Fruit fly (Drosophila melanogaster) whole organism, embryonic: Measurements from ENCODE around the gene Orct2.

ENCODE experiments used
- Antp ChIP-seq: fragments of 200-800 bp; sonication (Bioruptor generic); optimal IDR thresholded peaks from 3 replicates; lab custom pipeline; 2016; ENCODE audit warnings: missing biosample characterization, missing genetic modification characterization
- Awh ChIP-seq: fragments of 200-800 bp; sonication (Bioruptor generic); IDR thresholded peaks from 2 replicates; pipeline ENCODE4, ENCODE4 v1.3.6; 2022; ENCODE audit warnings: missing biosample characterization, missing genetic modification characterization
- CG10431 ChIP-seq: fragments of 200-800 bp; sonication (Bioruptor generic); optimal IDR thresholded peaks from 3 replicates; lab custom pipeline; 2018; ENCODE audit warnings: missing biosample characterization, mild to moderate bottlenecking, missing genetic modification characterization
- CG1233 ChIP-seq: fragments of 200-800 bp; sonication (Bioruptor generic); optimal IDR thresholded peaks from 4 replicates; lab custom pipeline; 2018; ENCODE audit warnings: missing biosample characterization, mild to moderate bottlenecking, missing genetic modification characterization
- CG14965 ChIP-seq: fragments of 200-800 bp; sonication (Bioruptor generic); optimal IDR thresholded peaks from 2 replicates; lab custom pipeline; 2016; ENCODE audit warnings: missing biosample characterization, missing genetic modification characterization, borderline replicate concordance
- CG1529 ChIP-seq: fragments of 200-800 bp; sonication (Bioruptor generic); optimal IDR thresholded peaks from 3 replicates; lab custom pipeline; 2018; ENCODE audit warnings: missing biosample characterization, missing genetic modification characterization
- CG16779 ChIP-seq: fragments of 200-800 bp; sonication (Bioruptor generic); IDR thresholded peaks from 2 replicates; pipeline ENCODE4 v1.3.6; 2022; ENCODE audit warnings: missing biosample characterization, missing genetic modification characterization
- CG17186 ChIP-seq: fragments of 200-800 bp; sonication (Bioruptor generic); optimal IDR thresholded peaks from 3 replicates; lab custom pipeline; 2017; ENCODE audit warnings: missing biosample characterization, missing genetic modification reagents, missing genetic modification characterization
- CG17829 ChIP-seq: fragments of 200-800 bp; optimal IDR thresholded peaks from 2 replicates; lab custom pipeline; 2019; ENCODE audit warnings: missing biosample characterization, mild to moderate bottlenecking, missing genetic modification characterization, moderate library complexity
- CG18011 ChIP-seq: fragments of 200-800 bp; sonication (Bioruptor generic); optimal IDR thresholded peaks from 2 replicates; lab custom pipeline; 2017; ENCODE audit warnings: missing biosample characterization, missing genetic modification characterization, mild to moderate bottlenecking, moderate library complexity, missing genotype
- CG18599 ChIP-seq: fragments of 200-800 bp; sonication (Bioruptor generic); optimal IDR thresholded peaks from 3 replicates; lab custom pipeline; 2017; ENCODE audit warnings: missing biosample characterization, missing genetic modification characterization, mild to moderate bottlenecking, moderate library complexity, missing genetic modification reagents
- CG2129 ChIP-seq: fragments of 200-800 bp; sonication (Bioruptor generic); IDR thresholded peaks from 2 replicates; pipeline ENCODE4 v1.3.6; 2022; ENCODE audit warnings: missing biosample characterization, missing genetic modification characterization; ENCODE audit not compliant: partially characterized antibody
- CG30431 ChIP-seq: fragments of 200-800 bp; sonication (Bioruptor generic); optimal IDR thresholded peaks from 2 replicates; lab custom pipeline; 2017; ENCODE audit warnings: missing biosample characterization, missing genetic modification characterization
- CG34376 ChIP-seq: fragments of 200-800 bp; sonication (Bioruptor generic); optimal IDR thresholded peaks from 2 replicates; lab custom pipeline; 2018; ENCODE audit warnings: missing biosample characterization, mild to moderate bottlenecking, missing genetic modification characterization
- CG3838 ChIP-seq: fragments of 200-800 bp; sonication (Bioruptor generic); optimal IDR thresholded peaks from 3 replicates; lab custom pipeline; 2016; ENCODE audit warnings: missing biosample characterization, missing genetic modification characterization
- CG4360 ChIP-seq: fragments of 200-800 bp; sonication (Bioruptor generic); IDR thresholded peaks from 2 replicates; pipeline ENCODE4 v1.3.6; 2022; ENCODE audit warnings: missing biosample characterization, missing genetic modification characterization
- CG5180 ChIP-seq: fragments of 200-800 bp; sonication (Bioruptor generic); optimal IDR thresholded peaks from 3 replicates; lab custom pipeline; 2017; ENCODE audit warnings: missing biosample characterization, missing genetic modification characterization, mild to moderate bottlenecking, moderate library complexity, missing genetic modification reagents
- CG6854 ChIP-seq: fragments of 200-800 bp; sonication (Bioruptor generic); optimal IDR thresholded peaks from 3 replicates; lab custom pipeline; 2017; ENCODE audit warnings: missing biosample characterization, mild to moderate bottlenecking, missing genetic modification characterization
- CG7987 ChIP-seq: fragments of 200-800 bp; sonication (Bioruptor generic); optimal IDR thresholded peaks from 2 replicates; lab custom pipeline; 2018; ENCODE audit warnings: missing biosample characterization, mild to moderate bottlenecking, missing genetic modification characterization, moderate library complexity
- CG8944 ChIP-seq: fragments of 200-800 bp; sonication (Bioruptor generic); optimal IDR thresholded peaks from 3 replicates; lab custom pipeline; 2016; ENCODE audit warnings: missing biosample characterization, missing genetic modification characterization
- CG9876 ChIP-seq: fragments of 200-800 bp; sonication (Bioruptor generic); optimal IDR thresholded peaks from 2 replicates; lab custom pipeline; 2016; ENCODE audit warnings: missing biosample characterization, missing genetic modification characterization
- D19B ChIP-seq: fragments of 200-800 bp; sonication (Bioruptor generic); optimal IDR thresholded peaks from 2 replicates; lab custom pipeline; 2017; ENCODE audit warnings: missing biosample characterization, mild to moderate bottlenecking, missing genetic modification characterization
- Dbx ChIP-seq: fragments of 200-800 bp; sonication (Bioruptor generic); IDR thresholded peaks from 3 replicates; pipeline ENCODE4 v1.3.6; 2022; ENCODE audit warnings: missing biosample characterization, missing genetic modification characterization
- E2f1 ChIP-seq: fragments of 200-800 bp; sonication (Bioruptor generic); IDR thresholded peaks from 2 replicates; pipeline ENCODE4 v1.3.6; 2022; ENCODE audit warnings: missing biosample characterization, missing genetic modification characterization
- Fer2 ChIP-seq: fragments of 200-800 bp; sonication (Bioruptor generic); optimal IDR thresholded peaks from 2 replicates; lab custom pipeline; 2018; ENCODE audit warnings: missing biosample characterization, mild to moderate bottlenecking, missing genetic modification characterization, moderate library complexity
- HHEX ChIP-seq: fragments of 200-800 bp; sonication (Bioruptor generic); optimal IDR thresholded peaks from 3 replicates; lab custom pipeline; 2017; ENCODE audit warnings: missing biosample characterization, mild to moderate bottlenecking, missing genetic modification characterization, missing genetic modification reagents
- Lim3 ChIP-seq: fragments of 200-800 bp; sonication (Bioruptor generic); IDR thresholded peaks from 2 replicates; pipeline ENCODE4 v1.3.6; 2022; ENCODE audit warnings: missing biosample characterization, missing genetic modification characterization
- Nf-YC ChIP-seq: fragments of 200-800 bp; optimal IDR thresholded peaks from 3 replicates; lab custom pipeline; 2019; ENCODE audit warnings: missing biosample characterization, mild to moderate bottlenecking, missing genetic modification characterization, moderate library complexity
- ac ChIP-seq: fragments of 200-800 bp; sonication (Bioruptor generic); optimal IDR thresholded peaks from 3 replicates; lab custom pipeline; 2017; ENCODE audit warnings: missing biosample characterization, mild to moderate bottlenecking, missing genetic modification characterization
- aop ChIP-seq: fragments of 200-800 bp; sonication (Bioruptor generic); IDR thresholded peaks from 2 replicates; pipeline ENCODE4 v1.3.6; 2022; ENCODE audit warnings: missing biosample characterization, missing genetic modification characterization
- caup ChIP-seq: fragments of 200-800 bp; sonication (Bioruptor generic); optimal IDR thresholded peaks from 3 replicates; lab custom pipeline; 2017; ENCODE audit warnings: missing biosample characterization, mild to moderate bottlenecking, missing genetic modification characterization, moderate library complexity; ENCODE audit not compliant: severe bottlenecking
- chn ChIP-seq: fragments of 200-800 bp; sonication (Bioruptor generic); optimal IDR thresholded peaks from 2 replicates; lab custom pipeline; 2016; ENCODE audit warnings: missing biosample characterization, missing genetic modification characterization
- ci ChIP-seq: fragments of 200-800 bp; sonication (Bioruptor generic); IDR thresholded peaks from 3 replicates; pipeline ENCODE4 v1.3.6; 2022; ENCODE audit warnings: missing biosample characterization, missing genetic modification characterization
- emc ChIP-seq: fragments of 200-800 bp; sonication (Bioruptor generic); optimal IDR thresholded peaks from 2 replicates; lab custom pipeline; 2016; ENCODE audit warnings: missing biosample characterization, missing genetic modification characterization
- fd3F ChIP-seq: fragments of 200-800 bp; sonication (Bioruptor generic); optimal IDR thresholded peaks from 2 replicates; lab custom pipeline; 2018; ENCODE audit warnings: missing biosample characterization, mild to moderate bottlenecking, missing genetic modification characterization, moderate library complexity
- fu2 ChIP-seq: fragments of 200-800 bp; sonication (Bioruptor generic); optimal IDR thresholded peaks from 2 replicates; lab custom pipeline; 2016; ENCODE audit warnings: missing biosample characterization, missing genetic modification characterization
- gsb ChIP-seq: fragments of 200-800 bp; sonication (Bioruptor generic); IDR thresholded peaks from 2 replicates; pipeline ENCODE4 v1.3.6; 2022; ENCODE audit warnings: missing biosample characterization, missing genetic modification characterization
- hbn ChIP-seq: fragments of 200-800 bp; sonication (Bioruptor generic); IDR thresholded peaks from 2 replicates; pipeline ENCODE4 v1.3.6; 2022; ENCODE audit warnings: missing biosample characterization, missing genetic modification characterization; ENCODE audit not compliant: partially characterized antibody
- jing ChIP-seq: fragments of 200-800 bp; sonication (Bioruptor generic); optimal IDR thresholded peaks from 2 replicates; lab custom pipeline; 2018; ENCODE audit warnings: missing biosample characterization, mild to moderate bottlenecking, missing genetic modification characterization
- lilli ChIP-seq: fragments of 200-800 bp; sonication (Bioruptor generic); optimal IDR thresholded peaks from 3 replicates; lab custom pipeline; 2016; ENCODE audit warnings: missing biosample characterization, missing genetic modification characterization
- onecut ChIP-seq: fragments of 200-800 bp; sonication (Bioruptor generic); IDR thresholded peaks from 2 replicates; pipeline ENCODE4 v1.3.6; 2022; ENCODE audit warnings: missing biosample characterization, missing genetic modification characterization
- otp ChIP-seq: fragments of 200-800 bp; sonication (Bioruptor generic); IDR thresholded peaks from 3 replicates; pipeline ENCODE4, ENCODE4 v1.3.6; 2022; ENCODE audit warnings: missing biosample characterization, missing genetic modification characterization
- sisA ChIP-seq: fragments of 200-800 bp; sonication (Bioruptor generic); IDR thresholded peaks from 2 replicates; pipeline ENCODE4 v1.3.6; 2022; ENCODE audit warnings: missing biosample characterization, missing genetic modification characterization
- so ChIP-seq: fragments of 200-800 bp; sonication (Bioruptor generic); IDR thresholded peaks from 3 replicates; pipeline ENCODE4 v1.3.6; 2022; ENCODE audit warnings: missing biosample characterization, missing genetic modification characterization
- sob ChIP-seq: fragments of 200-800 bp; sonication (Bioruptor generic); IDR thresholded peaks from 2 replicates; pipeline ENCODE4 v1.3.6; 2022; ENCODE audit warnings: missing biosample characterization, missing genetic modification characterization
- ssp ChIP-seq: fragments of 200-800 bp; sonication (Bioruptor generic); IDR thresholded peaks from 2 replicates; pipeline ENCODE4 v1.3.6; 2022; ENCODE audit warnings: missing biosample characterization, missing genetic modification characterization
- stwl ChIP-seq: fragments of 200-800 bp; sonication (Bioruptor generic); optimal IDR thresholded peaks from 3 replicates; lab custom pipeline; 2018; ENCODE audit warnings: missing biosample characterization, mild to moderate bottlenecking, missing genetic modification characterization, moderate library complexity
- sug ChIP-seq: fragments of 200-800 bp; optimal IDR thresholded peaks from 2 replicates; lab custom pipeline; 2019; ENCODE audit warnings: missing biosample characterization, mild to moderate bottlenecking, missing genetic modification characterization, moderate library complexity
- tio ChIP-seq: fragments of 200-800 bp; sonication (Bioruptor generic); optimal IDR thresholded peaks from 2 replicates; lab custom pipeline; 2017; ENCODE audit warnings: missing biosample characterization, missing genetic modification characterization, inconsistent platforms
- wor ChIP-seq: fragments of 200-800 bp; sonication (Bioruptor generic); IDR thresholded peaks from 2 replicates; pipeline ENCODE4 v1.3.6; 2022; ENCODE audit warnings: missing biosample characterization, missing genetic modification characterization
- z ChIP-seq: fragments of 200-800 bp; sonication (Bioruptor generic); IDR thresholded peaks from 3 replicates; pipeline ENCODE4 v1.3.6; 2022; ENCODE audit warnings: missing biosample characterization, missing genetic modification characterization

Orct2 gene

dm6 chr3R:24252494-24252893, 20.3 kb upstream of the Orct2 start, which contains the start of gene beta-PheRS (continued):
- TF ChIP-seq CG1529 (GFP tag; lab: Kevin White, UChicago) = no peak
- peak; percentile 87 for TF ChIP-seq hbn (GFP tag; lab: Robert Waterston, UW)
- TF ChIP-seq Dbx (GFP tag; lab: Robert Waterston, UW) = peak; percentile 88
- TF ChIP-seq CG34376 (GFP tag; lab: Kevin White, UChicago) = peak; percentile 30
- no peak for TF ChIP-seq tio
- TF ChIP-seq otp (GFP tag; lab: Robert Waterston, UW) = no peak; the same call in 2 of the 3 replicates
- peak; percentile 63 for TF ChIP-seq CG2129 (GFP tag; lab: Robert Waterston, UW)
- TF ChIP-seq Lim3 = no peak
- no peak for TF ChIP-seq caup (GFP tag; lab: Kevin White, UChicago)
- TF ChIP-seq CG17829 (tag; lab: Kevin White, UChicago) = peak; percentile 76
- TF ChIP-seq ci (GFP tag; lab: Robert Waterston, UW) = peak; percentile 79
- TF ChIP-seq sob (GFP tag; lab: Robert Waterston, UW) = peak; percentile 81
- TF ChIP-seq CG3838 = no peak
- peak; percentile 33 for TF ChIP-seq fu2 (GFP tag; lab: Kevin White, UChicago)
- peak; percentile 98 for TF ChIP-seq stwl (tag; lab: Kevin White, UChicago)
- no peak for TF ChIP-seq Nf-YC (tag; lab: Kevin White, UChicago)
- no peak for TF ChIP-seq Fer2 (tag; lab: Kevin White, UChicago)
- TF ChIP-seq CG30431 = no peak
- peak; percentile 34 for TF ChIP-seq chn (GFP tag; lab: Kevin White, UChicago)
- peak; percentile 35 for TF ChIP-seq CG8944 (GFP tag; lab: Kevin White, UChicago)
- no peak for TF ChIP-seq CG6854
- TF ChIP-seq Antp (GFP tag; lab: Kevin White, UChicago) = peak; percentile 74
- TF ChIP-seq z = no peak
- TF ChIP-seq HHEX = no peak
- no peak for TF ChIP-seq CG18599 (GFP tag; lab: Kevin White, UChicago)
- TF ChIP-seq CG5180 (GFP tag; lab: Kevin White, UChicago) = no peak
- no peak for TF ChIP-seq D19B (GFP tag; lab: Kevin White, UChicago)
- 0 out of 2 replicates have a peak, but pooled peaks have one; percentile 8 for TF ChIP-seq onecut (GFP tag; lab: Robert Waterston, UW)
- peak; percentile 66 for TF ChIP-seq lilli
- peak; percentile 67 for TF ChIP-seq CG9876 (GFP tag; lab: Kevin White, UChicago)
- no peak for TF ChIP-seq CG18011 (GFP tag; lab: Kevin White, UChicago)
- TF ChIP-seq aop (GFP tag; lab: Robert Waterston, UW) = no peak
- peak; percentile 11 for TF ChIP-seq CG7987 (GFP tag; lab: Kevin White, UChicago)
- TF ChIP-seq sisA (GFP tag; lab: Robert Waterston, UW) = peak; percentile 14; the same call in 1 of the 2 replicates
- TF ChIP-seq gsb (GFP tag; lab: Robert Waterston, UW) = no peak
- TF ChIP-seq CG10431 (GFP tag; lab: Kevin White, UChicago) = no peak
- peak; percentile 53 for TF ChIP-seq CG17186
- no peak for TF ChIP-seq wor
- TF ChIP-seq CG1233 = no peak
- TF ChIP-seq E2f1 (GFP tag; lab: Robert Waterston, UW) = peak; percentile 7; the same call in 1 of the 2 replicates
- no peak for TF ChIP-seq jing
- TF ChIP-seq CG4360 = no peak
- TF ChIP-seq sug (tag; lab: Kevin White, UChicago) = no peak
- no peak for TF ChIP-seq emc (GFP tag; lab: Kevin White, UChicago)
- peak; percentile 98 for TF ChIP-seq ssp (GFP tag; lab: Robert Waterston, UW)
- TF ChIP-seq CG14965 (GFP tag; lab: Kevin White, UChicago) = no peak
- TF ChIP-seq so (GFP tag; lab: Robert Waterston, UW) = no peak
- no peak for TF ChIP-seq ac
- no peak for TF ChIP-seq CG16779 (GFP tag; lab: Robert Waterston, UW)
- no peak for TF ChIP-seq Awh (GFP tag; lab: Robert Waterston, UW)
- peak; percentile 19 for TF ChIP-seq fd3F (GFP tag; lab: Kevin White, UChicago)
